Worm (Caenorhabditis elegans) whole organism, mixed stage, embryonic: Measurements from ENCODE around the gene ama-1.

Experiments used
- elt-3 ChIP-seq: fragments of 150-350 bp; optimal IDR thresholded peaks from 2 replicates; lab custom pipeline; 2014; ENCODE audit warnings: missing biosample characterization, missing genetic modification characterization
- mab-5 ChIP-seq: fragments of 150-350 bp; optimal IDR thresholded peaks from 2 replicates; lab custom pipeline; 2014; ENCODE audit warnings: missing biosample characterization, missing genetic modification characterization
- snpc-4 ChIP-seq: fragments of 150-350 bp; optimal IDR thresholded peaks from 2 replicates; lab custom pipeline; 2014; ENCODE audit warnings: missing biosample characterization, missing genetic modification characterization

DNA sequence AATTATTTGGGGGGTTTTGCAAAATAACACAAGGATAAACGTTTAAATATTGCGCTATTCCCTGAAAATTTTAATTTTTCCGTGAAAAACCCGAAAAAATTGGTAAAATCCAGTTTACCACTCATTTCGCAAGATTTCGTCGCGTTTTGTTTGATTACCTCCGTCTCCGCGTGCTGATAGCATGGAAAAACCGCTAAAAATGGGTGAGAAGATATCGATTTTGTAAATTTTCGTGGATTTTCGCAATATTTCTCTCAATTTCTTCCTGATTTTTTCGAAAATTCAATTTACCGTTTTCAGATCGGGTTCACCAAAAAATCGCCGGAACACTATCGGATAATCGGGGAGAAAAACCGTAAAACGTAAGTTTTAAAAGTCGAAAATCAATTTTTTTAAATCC is at the start of gene ama-1:
- TF ChIP-seq elt-3 (tag; lab: Kevin White, UChicago) = no peak
- TF ChIP-seq snpc-4 = no peak
- no peak for TF ChIP-seq mab-5 (tag; lab: Kevin White, UChicago)
